Worm (Caenorhabditis elegans) whole organism, L4/young adult: ENCODE results near the gene F10C2.7.

Experiments
- W03F9.2 ChIP-seq: fragments of 150-350 bp; optimal IDR thresholded peaks from 2 replicates; lab custom pipeline; 2014; ENCODE audit warnings: missing biosample characterization, missing genetic modification characterization
- dao-5 ChIP-seq: sonication (generic microtip); optimal IDR thresholded peaks from 2 replicates; lab custom pipeline; 2016; ENCODE audit warnings: missing genotype, missing genetic modification characterization, moderate library complexity, missing compliant biosample characterization
- him-1 ChIP-seq: sonication (generic microtip); optimal IDR thresholded peaks from 2 replicates; lab custom pipeline; 2016; ENCODE audit warnings: missing genotype, missing genetic modification reagents, missing genetic modification characterization, missing compliant biosample characterization

DNA sequence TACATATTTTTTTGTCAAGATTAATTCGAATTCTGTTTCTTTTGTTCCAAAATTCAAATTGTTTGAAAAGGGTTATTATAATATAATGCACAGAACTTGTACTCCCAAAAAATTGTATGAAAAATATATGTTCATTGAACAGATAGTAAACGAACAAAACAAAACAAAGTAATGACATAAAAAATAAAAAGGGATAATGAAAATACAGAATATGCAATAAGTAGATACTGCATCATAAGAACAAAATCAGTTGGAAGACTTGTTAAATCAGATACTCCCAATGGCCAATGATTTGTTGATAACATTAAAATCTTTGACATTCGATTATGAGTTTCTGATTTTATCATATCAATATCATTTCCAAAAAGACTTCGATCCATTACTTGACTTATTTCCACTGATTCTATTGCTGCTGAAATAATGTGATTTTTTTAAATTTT is 49.2 kb upstream of the F10C2.7 start:
- no peak for TF ChIP-seq dao-5
- TF ChIP-seq him-1 (tag; lab: Kevin White, UChicago): no peak
- no peak for TF ChIP-seq W03F9.2 (tag; lab: Kevin White, UChicago)
